Worm (Caenorhabditis elegans) whole organism, L4 larva: Measurements from ENCODE around the gene clec-160.

Experiments used
- D1046.2 ChIP-seq: fragments of 200-800 bp; sonication (Bioruptor generic); IDR thresholded peaks from 2 replicates; pipeline ENCODE4 v1.3.6; 2022; ENCODE audit warnings: missing genetic modification characterization, missing compliant biosample characterization
- F49E8.2 ChIP-seq: sonication (generic microtip); optimal IDR thresholded peaks from 2 replicates; lab custom pipeline; 2016; ENCODE audit warnings: missing compliant biosample characterization, mild to moderate bottlenecking, missing genetic modification characterization, borderline replicate concordance
- daf-16 ChIP-seq, 3 experiments: sonication (generic microtip); optimal IDR thresholded peaks; 2 replicates each; lab custom pipeline; 2016 to 2017; ENCODE audit warnings: missing genetic modification characterization in 3 of 3, missing genetic modification reagents in 3 of 3, mild to moderate bottlenecking in 2 of 3, missing compliant biosample characterization in 2 of 3, missing biosample characterization in 1 of 3, moderate library complexity in 1 of 3
- lin-39 ChIP-seq: fragments of 150-350 bp; optimal IDR thresholded peaks from 2 replicates; lab custom pipeline; 2014; ENCODE audit warnings: missing biosample characterization, missing genetic modification reagents, missing genetic modification characterization
- lir-3 ChIP-seq: sonication (generic microtip); optimal IDR thresholded peaks from 2 replicates; lab custom pipeline; 2016; ENCODE audit warnings: mild to moderate bottlenecking, missing genetic modification characterization, missing compliant biosample characterization
- nhr-28 ChIP-seq: fragments of 150-350 bp; optimal IDR thresholded peaks from 2 replicates; lab custom pipeline; 2014; ENCODE audit warnings: missing biosample characterization, missing genetic modification characterization

- TF ChIP-seq nhr-28 (tag; lab: Kevin White, UChicago) (no peak), D1046.2 (GFP tag; lab: Robert Waterston, UW) (no peak), lin-39 (no peak), daf-16 (GFP tag; optimal IDR thresholded peaks at IDR 0.05; lab: Kevin White, UChicago) (no peak), daf-16 (tag; optimal IDR thresholded peaks at IDR 0.05; lab: Kevin White, UChicago) (no peak), F49E8.2 (tag; lab: Kevin White, UChicago) (no peak), lir-3 (tag; lab: Kevin White, UChicago) (no peak)
Observed at ce11 chrIII:8300860-8301396, 25.2 kb upstream of the clec-160 start.
